Worm (Caenorhabditis elegans): ENCODE data around the gene clec-179.

- TF ChIP-seq ztf-4 (tag; optimal IDR thresholded peaks at IDR 0.05) (no peak), pqm-1 (tag; optimal IDR thresholded peaks at IDR 0.05) (no peak), nhr-25 (tag; optimal IDR thresholded peaks at IDR 0.05) (no peak), lsy-12 (tag; optimal IDR thresholded peaks at IDR 0.05) (no peak), nhr-77 (tag; optimal IDR thresholded peaks at IDR 0.05) (no peak), ztf-11 (tag; optimal IDR thresholded peaks at IDR 0.05) (no peak), ceh-28 (tag; optimal IDR thresholded peaks at IDR 0.05) (no peak), zag-1 (tag; optimal IDR thresholded peaks at IDR 0.05) (no peak), hmg-11 (tag; optimal IDR thresholded peaks at IDR 0.05) (no peak), fkh-10 (GFP tag; optimal IDR thresholded peaks at IDR 0.05) (no peak), aly-2 (tag; optimal IDR thresholded peaks at IDR 0.05) (no peak), unc-62 (GFP tag; optimal IDR thresholded peaks at IDR 0.05) (no peak), elt-1 (tag; optimal IDR thresholded peaks at IDR 0.05) (no peak), ceh-9 (tag; optimal IDR thresholded peaks at IDR 0.05) (no peak)
Observed at ce11 chrIV:7219398-7220087, 35.0 kb upstream of the clec-179 start, which contains the start of the genes glb-23 and R13A1.1.

Data from whole organism, L3 larva.